Fruit fly (Drosophila melanogaster) S2 (cell line): ENCODE results near the gene CG5853.

Experiments used
- CG8478 ChIP-seq: fragments of >200 bp; optimal IDR thresholded peaks from 2 replicates; lab custom pipeline; 2018
- CTCF ChIP-seq, 2 experiments: fragments of >200 bp; optimal IDR thresholded peaks; 2 replicates each; lab custom pipeline; 2018

DNA sequence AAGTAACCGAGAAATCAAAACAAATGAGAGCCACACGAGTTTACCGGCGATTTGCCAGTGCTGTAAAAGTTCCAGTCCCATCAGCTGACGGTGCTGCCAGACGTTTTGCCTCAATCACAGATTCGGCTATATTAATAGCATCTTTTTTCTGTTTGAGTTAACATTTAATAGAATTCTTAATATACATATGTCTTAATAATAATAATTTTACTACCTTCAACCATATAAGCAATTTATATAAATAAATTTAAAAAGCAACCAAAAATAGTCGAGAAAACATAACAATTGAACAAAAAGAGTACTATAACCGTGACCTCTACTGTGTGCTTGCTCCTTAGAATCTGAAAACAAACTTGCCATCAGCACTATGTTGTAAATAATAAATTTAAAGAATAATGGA, 6.7 kb upstream of the CG5853 start, which contains the start of the genes CG13126 and CG4709:
- TF ChIP-seq CG8478 (lab: Kevin White, UChicago) (no peak), CTCF (optimal IDR thresholded peaks at IDR 0.05; lab: Kevin White, UChicago) (no peak)
